Worm (Caenorhabditis elegans) whole organism, young adult: ENCODE measurements around the gene clec-191.

Source experiments
- Y53F4B.3 ChIP-seq: fragments of 200-800 bp; sonication (Bioruptor generic); IDR thresholded peaks from 2 replicates; pipeline ENCODE4 v1.3.6; 2022; ENCODE audit warnings: missing genetic modification reagents, missing genetic modification characterization, missing compliant biosample characterization
- ama-1 ChIP-seq, 3 experiments: fragments of 150-350 bp in 1 of 3; sonication (generic microtip) in 2 of 3; optimal IDR thresholded peaks; 2 replicates each; lab custom pipeline; 2014 to 2018; ENCODE audit warnings: missing biosample characterization in 2 of 3, missing genetic modification characterization in 2 of 3, missing genetic modification reagents in 2 of 3
- tbp1 ChIP-seq: fragments of 200-800 bp; sonication (Bioruptor generic); optimal IDR thresholded peaks from 2 replicates; lab custom pipeline; 2018; ENCODE audit warnings: mild to moderate bottlenecking, missing genetic modification characterization, missing compliant biosample characterization

ce11 chrIV:16277902-16278301 is 2.6 kb downstream of the clec-191 start, which contains the start of gene ccch-2:
- TF ChIP-seq tbp1 (no peak), ama-1 (optimal IDR thresholded peaks at IDR 0.05; lab: Kevin White, UChicago) (no peak), ama-1 (GFP tag; optimal IDR thresholded peaks at IDR 0.05; lab: Kevin White, UChicago) (no peak), Y53F4B.3 (GFP tag; lab: Robert Waterston, UW) (no peak)
